Fruit fly (Drosophila melanogaster) whole organism, embryonic: ENCODE results near the gene CG12321.

Experiments used
- CG10654 ChIP-seq: fragments of 200-800 bp; sonication (Bioruptor generic); optimal IDR thresholded peaks from 2 replicates; lab custom pipeline; 2016; ENCODE audit warnings: missing biosample characterization, missing genetic modification characterization
- CG12071 ChIP-seq: fragments of 200-800 bp; sonication (Bioruptor generic); optimal IDR thresholded peaks from 3 replicates; lab custom pipeline; 2018; ENCODE audit warnings: missing biosample characterization, mild to moderate bottlenecking, missing genetic modification characterization
- CG12769 ChIP-seq: fragments of 200-800 bp; sonication (Bioruptor generic); optimal IDR thresholded peaks from 2 replicates; lab custom pipeline; 2019; ENCODE audit warnings: missing biosample characterization, mild to moderate bottlenecking, missing genetic modification characterization, moderate library complexity
- CG1832 ChIP-seq: fragments of 200-800 bp; sonication (Bioruptor generic); optimal IDR thresholded peaks from 2 replicates; lab custom pipeline; 2017; ENCODE audit warnings: missing biosample characterization, mild to moderate bottlenecking, missing genetic modification characterization, inconsistent platforms
- CG30403 ChIP-seq: fragments of 200-800 bp; sonication (Bioruptor generic); optimal IDR thresholded peaks from 3 replicates; lab custom pipeline; 2016; ENCODE audit warnings: missing biosample characterization, missing genetic modification characterization
- CG31365 ChIP-seq: fragments of 200-800 bp; sonication (Bioruptor generic); optimal IDR thresholded peaks from 2 replicates; lab custom pipeline; 2018; ENCODE audit warnings: missing biosample characterization, mild to moderate bottlenecking, missing genetic modification characterization
- CG3838 ChIP-seq: fragments of 200-800 bp; sonication (Bioruptor generic); optimal IDR thresholded peaks from 3 replicates; lab custom pipeline; 2016; ENCODE audit warnings: missing biosample characterization, missing genetic modification characterization
- CG3847 ChIP-seq: fragments of 200-800 bp; sonication (Bioruptor generic); IDR thresholded peaks from 2 replicates; pipeline ENCODE4 v1.3.6; 2022; ENCODE audit warnings: missing biosample characterization, missing genetic modification characterization
- CG6175 ChIP-seq: fragments of 200-800 bp; sonication (Bioruptor generic); IDR thresholded peaks from 3 replicates; pipeline ENCODE4 v1.3.6; 2022; ENCODE audit warnings: missing biosample characterization, missing genetic modification characterization
- CG6654 ChIP-seq: fragments of 200-800 bp; sonication (Bioruptor generic); optimal IDR thresholded peaks from 2 replicates; lab custom pipeline; 2017; ENCODE audit warnings: missing biosample characterization, mild to moderate bottlenecking, missing genetic modification characterization
- CG6791 ChIP-seq: fragments of 200-800 bp; sonication (Bioruptor generic); IDR thresholded peaks from 3 replicates; pipeline ENCODE4 v1.3.6; 2022; ENCODE audit warnings: missing biosample characterization, missing genetic modification characterization; ENCODE audit not compliant: partially characterized antibody
- CG7372 ChIP-seq: fragments of 200-800 bp; sonication (Bioruptor generic); IDR thresholded peaks from 2 replicates; pipeline ENCODE4 v1.3.6; 2022; ENCODE audit warnings: missing biosample characterization, missing genetic modification characterization
- CG7556 ChIP-seq: fragments of 200-800 bp; sonication (Bioruptor generic); optimal IDR thresholded peaks from 2 replicates; lab custom pipeline; 2017; ENCODE audit warnings: missing biosample characterization, mild to moderate bottlenecking, missing genetic modification characterization
- CG8281 ChIP-seq: fragments of 200-800 bp; sonication (Bioruptor generic); optimal IDR thresholded peaks from 2 replicates; lab custom pipeline; 2018; ENCODE audit warnings: missing biosample characterization, mild to moderate bottlenecking, missing genetic modification characterization, moderate library complexity
- CG8290 ChIP-seq, 3 experiments: fragments of 200-800 bp; sonication (Bioruptor generic); optimal IDR thresholded peaks; 2 replicates each; lab custom pipeline; 2016 to 2019; ENCODE audit warnings: missing biosample characterization in 3 of 3, missing genetic modification characterization in 3 of 3, mild to moderate bottlenecking in 2 of 3, moderate library complexity in 1 of 3
- CG8359 ChIP-seq: fragments of 200-800 bp; sonication (Bioruptor generic); optimal IDR thresholded peaks from 2 replicates; lab custom pipeline; 2017; ENCODE audit warnings: missing biosample characterization, mild to moderate bottlenecking, missing genetic modification characterization, borderline replicate concordance
- CG9609 ChIP-seq: fragments of 200-800 bp; sonication (Bioruptor generic); optimal IDR thresholded peaks from 3 replicates; lab custom pipeline; 2016; ENCODE audit warnings: missing biosample characterization, missing genetic modification characterization
- CG9727 ChIP-seq: fragments of 200-800 bp; sonication (Bioruptor generic); optimal IDR thresholded peaks from 3 replicates; lab custom pipeline; 2017; ENCODE audit warnings: missing biosample characterization, mild to moderate bottlenecking, missing genetic modification characterization
- CG9817 ChIP-seq: fragments of 200-800 bp; sonication (Bioruptor generic); optimal IDR thresholded peaks from 2 replicates; lab custom pipeline; 2018; ENCODE audit warnings: missing biosample characterization, mild to moderate bottlenecking, missing genetic modification characterization, moderate library complexity
- CHES-1-like ChIP-seq: fragments of 200-800 bp; sonication (Bioruptor generic); optimal IDR thresholded peaks from 2 replicates; lab custom pipeline; 2016; ENCODE audit warnings: missing biosample characterization, missing genetic modification characterization
- Chrac-16 ChIP-seq: fragments of 200-800 bp; sonication (Bioruptor generic); optimal IDR thresholded peaks from 3 replicates; lab custom pipeline; 2016; ENCODE audit warnings: missing biosample characterization, missing genetic modification characterization
- Dbx ChIP-seq: fragments of 200-800 bp; sonication (Bioruptor generic); IDR thresholded peaks from 3 replicates; pipeline ENCODE4 v1.3.6; 2022; ENCODE audit warnings: missing biosample characterization, missing genetic modification characterization
- Dref ChIP-seq: fragments of 200-800 bp; sonication (Bioruptor generic); IDR thresholded peaks from 2 replicates; pipeline ENCODE4 v1.3.6; 2022; ENCODE audit warnings: missing biosample characterization, missing genetic modification characterization
- ERR ChIP-seq: fragments of 200-800 bp; sonication (Bioruptor generic); optimal IDR thresholded peaks from 2 replicates; lab custom pipeline; 2016; ENCODE audit warnings: missing biosample characterization, missing genetic modification characterization
- Hmx ChIP-seq: fragments of 200-800 bp; sonication (Bioruptor generic); optimal IDR thresholded peaks from 2 replicates; lab custom pipeline; 2016; ENCODE audit warnings: missing biosample characterization, missing genetic modification characterization
- Meics ChIP-seq: fragments of 200-800 bp; sonication (Bioruptor generic); optimal IDR thresholded peaks from 2 replicates; lab custom pipeline; 2017; ENCODE audit warnings: missing biosample characterization, mild to moderate bottlenecking, missing genetic modification characterization
- Mes4 ChIP-seq: fragments of 200-800 bp; sonication (Bioruptor generic); optimal IDR thresholded peaks from 2 replicates; lab custom pipeline; 2016; ENCODE audit warnings: missing biosample characterization, missing genetic modification characterization
- Oaz ChIP-seq: fragments of 200-800 bp; sonication (Bioruptor generic); IDR thresholded peaks from 2 replicates; pipeline ENCODE4 v1.3.6; 2022; ENCODE audit warnings: missing biosample characterization, missing genetic modification characterization
- Sox102F ChIP-seq: fragments of 200-800 bp; sonication (Bioruptor generic); optimal IDR thresholded peaks from 2 replicates; lab custom pipeline; 2018; ENCODE audit warnings: missing biosample characterization, mild to moderate bottlenecking, missing genetic modification characterization, moderate library complexity
- Xbp1 ChIP-seq: fragments of 200-800 bp; sonication (Bioruptor generic); optimal IDR thresholded peaks from 3 replicates; lab custom pipeline; 2016; ENCODE audit warnings: missing biosample characterization, mild to moderate bottlenecking, missing genetic modification characterization
- aop ChIP-seq: fragments of 200-800 bp; sonication (Bioruptor generic); IDR thresholded peaks from 2 replicates; pipeline ENCODE4 v1.3.6; 2022; ENCODE audit warnings: missing biosample characterization, missing genetic modification characterization
- az2 ChIP-seq: fragments of 200-800 bp; sonication (Bioruptor generic); optimal IDR thresholded peaks from 3 replicates; lab custom pipeline; 2016; ENCODE audit warnings: missing biosample characterization, missing genetic modification characterization
- disco-r ChIP-seq: fragments of 200-800 bp; sonication (Bioruptor generic); optimal IDR thresholded peaks from 2 replicates; lab custom pipeline; 2016; ENCODE audit warnings: missing biosample characterization, missing genetic modification characterization
- en ChIP-seq: fragments of 200-800 bp; sonication (Bioruptor generic); optimal IDR thresholded peaks from 2 replicates; lab custom pipeline; 2016; ENCODE audit warnings: missing biosample characterization, missing genetic modification characterization
- gcm ChIP-seq: fragments of 200-800 bp; sonication (Bioruptor generic); optimal IDR thresholded peaks from 2 replicates; lab custom pipeline; 2019; ENCODE audit warnings: missing biosample characterization, mild to moderate bottlenecking, missing genetic modification characterization, moderate library complexity
- luna ChIP-seq: fragments of 200-800 bp; sonication (Bioruptor generic); optimal IDR thresholded peaks from 2 replicates; lab custom pipeline; 2016; ENCODE audit warnings: missing biosample characterization, missing genetic modification characterization
- mam ChIP-seq: fragments of 200-800 bp; sonication (Bioruptor generic); optimal IDR thresholded peaks from 3 replicates; lab custom pipeline; 2016; ENCODE audit warnings: missing biosample characterization, missing genetic modification characterization
- nom ChIP-seq: fragments of 200-800 bp; sonication (Bioruptor generic); optimal IDR thresholded peaks from 2 replicates; lab custom pipeline; 2017; ENCODE audit warnings: missing biosample characterization, missing genetic modification characterization, mild to moderate bottlenecking, moderate library complexity, missing genetic modification reagents
- odd ChIP-seq: fragments of 200-800 bp; sonication (Bioruptor generic); optimal IDR thresholded peaks from 2 replicates; lab custom pipeline; 2017; ENCODE audit warnings: missing biosample characterization, mild to moderate bottlenecking, missing genetic modification characterization
- otp ChIP-seq: fragments of 200-800 bp; sonication (Bioruptor generic); IDR thresholded peaks from 3 replicates; pipeline ENCODE4, ENCODE4 v1.3.6; 2022; ENCODE audit warnings: missing biosample characterization, missing genetic modification characterization
- peb ChIP-seq: fragments of 200-800 bp; sonication (Bioruptor generic); IDR thresholded peaks from 2 replicates; pipeline ENCODE4 v1.3.6; 2022; ENCODE audit warnings: missing biosample characterization, missing genetic modification characterization
- ranshi ChIP-seq: fragments of 200-800 bp; sonication (Bioruptor generic); IDR thresholded peaks from 2 replicates; pipeline ENCODE4 v1.3.6; 2022; ENCODE audit warnings: missing biosample characterization, missing genetic modification characterization
- ro ChIP-seq: fragments of 200-800 bp; sonication (Bioruptor generic); IDR thresholded peaks from 2 replicates; pipeline ENCODE4 v1.3.6; 2022; ENCODE audit warnings: missing biosample characterization, missing genetic modification characterization
- sim ChIP-seq: fragments of 200-800 bp; sonication (Bioruptor generic); IDR thresholded peaks from 2 replicates; pipeline ENCODE4 v1.3.6; 2022; ENCODE audit warnings: missing biosample characterization, missing genetic modification characterization
- sisA ChIP-seq: fragments of 200-800 bp; sonication (Bioruptor generic); IDR thresholded peaks from 2 replicates; pipeline ENCODE4 v1.3.6; 2022; ENCODE audit warnings: missing biosample characterization, missing genetic modification characterization
- twi ChIP-seq: fragments of 200-800 bp; optimal IDR thresholded peaks from 2 replicates; lab custom pipeline; 2019; ENCODE audit warnings: missing biosample characterization, mild to moderate bottlenecking, missing genetic modification characterization, moderate library complexity
- vfl ChIP-seq: fragments of 200-800 bp; sonication (Bioruptor generic); optimal IDR thresholded peaks from 2 replicates; lab custom pipeline; 2016; ENCODE audit warnings: missing biosample characterization, missing genetic modification characterization
- wek ChIP-seq: fragments of 200-800 bp; sonication (Bioruptor generic); optimal IDR thresholded peaks from 3 replicates; lab custom pipeline; 2018; ENCODE audit warnings: missing biosample characterization, mild to moderate bottlenecking, missing genetic modification characterization, moderate library complexity

The CG12321 gene

DNA sequence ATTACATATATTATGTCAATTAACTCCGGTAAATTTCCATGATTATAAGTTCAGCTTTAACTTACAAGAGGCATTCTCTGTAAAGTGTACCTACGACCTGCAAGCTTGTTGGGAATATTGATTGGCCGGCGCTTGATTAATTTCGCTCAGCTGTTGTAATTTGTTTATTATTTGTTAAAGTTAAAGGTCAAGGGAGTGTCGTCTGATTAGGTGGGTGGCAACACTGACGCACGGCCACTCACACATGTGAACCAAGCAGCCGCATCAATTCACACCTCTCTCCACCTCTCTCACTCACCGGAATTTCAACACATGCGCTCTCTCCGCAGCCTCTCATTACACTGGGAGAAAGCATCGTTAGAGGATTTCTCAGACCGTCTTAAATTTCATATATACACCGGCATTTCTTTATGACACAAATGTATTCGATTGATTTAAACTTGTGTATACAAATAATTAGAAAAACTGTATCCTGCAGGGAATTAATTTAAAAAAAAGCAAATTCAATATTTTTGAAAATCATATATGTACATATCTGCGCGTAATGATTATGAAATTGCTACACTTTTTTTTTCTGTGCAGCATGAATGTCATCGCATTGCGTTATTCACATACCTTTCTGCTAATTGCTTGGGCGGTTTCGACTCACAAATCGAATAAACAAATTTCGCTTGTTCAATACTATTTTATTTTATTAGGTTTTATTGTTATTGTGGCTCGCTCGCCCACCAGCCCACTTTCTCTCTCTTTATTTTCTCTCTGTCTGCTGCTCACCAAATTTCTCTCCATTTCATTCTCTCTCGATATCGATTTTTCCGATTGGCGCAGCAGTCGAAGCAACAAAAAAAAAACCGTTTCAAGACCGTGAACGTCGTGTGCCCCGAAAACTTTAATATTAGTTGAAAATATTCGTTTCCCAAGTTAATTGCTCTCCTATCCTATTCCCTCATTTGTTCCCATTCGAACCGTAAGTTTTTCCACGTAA, 16.2 kb downstream of the CG12321 start (continued):
- no peak for TF ChIP-seq CG12769 (tag; lab: Kevin White, UChicago)
- peak; percentile 60 for TF ChIP-seq wek (GFP tag; lab: Kevin White, UChicago)
- peak; percentile 15; the same call in 1 of the 2 replicates for TF ChIP-seq aop (GFP tag; lab: Robert Waterston, UW)
- TF ChIP-seq ranshi: peak; percentile 86
- TF ChIP-seq peb (GFP tag; lab: Robert Waterston, UW): peak; percentile 84
- peak; percentile 94 for TF ChIP-seq Meics (GFP tag; lab: Kevin White, UChicago)
- TF ChIP-seq CG9727 (GFP tag; lab: Kevin White, UChicago): peak; percentile 96
- TF ChIP-seq gcm: peak; percentile 92
- TF ChIP-seq CG8290 (GFP tag; optimal IDR thresholded peaks at IDR 0.05; lab: Kevin White, UChicago): peak; percentile 71
- TF ChIP-seq CG8290 (tag; optimal IDR thresholded peaks at IDR 0.05; lab: Kevin White, UChicago): peak in 1 of 2 experiments; percentile 67
- TF ChIP-seq CG31365 (tag; lab: Kevin White, UChicago): peak; percentile 73
- peak; percentile 77 for TF ChIP-seq Oaz (GFP tag; lab: Robert Waterston, UW)
- peak; percentile 96 for TF ChIP-seq CG30403
- peak; percentile 93 for TF ChIP-seq CG9609 (GFP tag; lab: Kevin White, UChicago)
- TF ChIP-seq nom (GFP tag; lab: Kevin White, UChicago): no peak
- TF ChIP-seq az2: peak; percentile 95
- TF ChIP-seq CG6791 (GFP tag; lab: Robert Waterston, UW): no peak
- peak; percentile 84 for TF ChIP-seq CG12071
- TF ChIP-seq Mes4: peak; percentile 90
- peak; percentile 78 for TF ChIP-seq Hmx (GFP tag; lab: Kevin White, UChicago)
- TF ChIP-seq CG6654 (GFP tag; lab: Kevin White, UChicago): peak; percentile 82
- TF ChIP-seq twi (tag; lab: Kevin White, UChicago): peak; percentile 86
- TF ChIP-seq ERR (GFP tag; lab: Kevin White, UChicago): peak; percentile 83
- peak; percentile 82 for TF ChIP-seq en (GFP tag; lab: Kevin White, UChicago)
- TF ChIP-seq CG8281 (tag; lab: Kevin White, UChicago): peak; percentile 82
- no peak for TF ChIP-seq sim (GFP tag; lab: Robert Waterston, UW)
- peak; percentile 79 for TF ChIP-seq vfl
- TF ChIP-seq CG7372 (GFP tag; lab: Robert Waterston, UW): peak; percentile 88
- peak; percentile 81; the same call in 1 of the 2 replicates for TF ChIP-seq ro
- peak; percentile 83 for TF ChIP-seq Dbx (GFP tag; lab: Robert Waterston, UW)
- peak; percentile 96 for TF ChIP-seq Sox102F
- TF ChIP-seq CG7556 (GFP tag; lab: Kevin White, UChicago): peak; percentile 97
- TF ChIP-seq CG6175 (GFP tag; lab: Robert Waterston, UW): no peak; the same call in 1 of the 3 replicates
- TF ChIP-seq CG1832 (GFP tag; lab: Kevin White, UChicago): no peak
- TF ChIP-seq Dref (GFP tag; lab: Robert Waterston, UW): peak; percentile 38; the same call in 1 of the 2 replicates
- TF ChIP-seq disco-r: peak; percentile 82
- peak; percentile 52 for TF ChIP-seq luna
- peak; percentile 89 for TF ChIP-seq CG9817 (tag; lab: Kevin White, UChicago)
- TF ChIP-seq otp (GFP tag; lab: Robert Waterston, UW): peak; percentile 65; the same call in 2 of the 3 replicates
- TF ChIP-seq sisA (GFP tag; lab: Robert Waterston, UW): peak; percentile 91
- peak; percentile 91 for TF ChIP-seq odd (GFP tag; lab: Kevin White, UChicago)
- TF ChIP-seq mam: peak; percentile 91
- TF ChIP-seq CG8359 (GFP tag; lab: Kevin White, UChicago): peak; percentile 84
- TF ChIP-seq CG3847 (GFP tag; lab: Robert Waterston, UW): peak; percentile 87
- TF ChIP-seq Chrac-16: peak; percentile 92
- TF ChIP-seq CG10654 (GFP tag; lab: Kevin White, UChicago): peak; percentile 89
- TF ChIP-seq Xbp1 (GFP tag; lab: Kevin White, UChicago): peak; percentile 94
- TF ChIP-seq CHES-1-like (GFP tag; lab: Kevin White, UChicago): peak; percentile 91
- TF ChIP-seq CG3838 (GFP tag; lab: Kevin White, UChicago): peak; percentile 72
